Fruit fly (Drosophila melanogaster): ENCODE results near the gene Nepl17.

Nepl17 gene

DNA sequence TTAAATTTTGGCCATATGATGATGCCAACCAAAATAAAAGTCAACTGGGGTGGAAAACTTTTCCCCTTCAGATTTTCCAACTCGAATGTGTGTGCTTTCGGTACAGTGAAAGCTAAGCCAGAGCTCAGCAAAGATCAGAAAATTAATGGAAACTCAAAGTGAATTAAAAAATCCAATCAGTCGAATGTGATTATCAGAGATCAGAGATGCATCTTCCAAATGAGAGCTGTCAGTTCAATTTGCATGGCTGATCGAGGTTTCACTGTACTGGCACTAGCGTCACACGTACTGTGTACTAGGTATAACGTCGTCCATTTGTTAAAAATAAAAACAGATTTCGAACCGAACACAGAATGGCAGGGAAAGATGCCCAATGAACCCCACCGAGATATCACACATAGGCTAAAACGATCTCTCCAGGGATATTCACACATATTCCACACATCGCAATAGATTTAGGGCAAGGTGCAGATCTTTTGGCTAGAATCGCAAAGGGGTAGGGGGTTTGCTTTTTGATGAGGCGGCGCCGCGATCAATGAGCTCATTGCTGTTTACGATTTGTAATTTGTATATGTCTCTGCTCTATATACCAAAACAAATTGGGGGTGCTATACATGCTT lies 32.2 kb downstream of the Nepl17 start (continued):
- TF ChIP-seq CG11504 (tag; optimal IDR thresholded peaks at IDR 0.05), result peak; percentile 67
- peak; percentile 38 for TF ChIP-seq shn (GFP tag; optimal IDR thresholded peaks at IDR 0.05)
- no peak for TF ChIP-seq CG4282 (GFP tag; optimal IDR thresholded peaks at IDR 0.05)
- TF ChIP-seq Elba2 (GFP tag; optimal IDR thresholded peaks at IDR 0.05), result no peak
- TF ChIP-seq CG9817 (tag; optimal IDR thresholded peaks at IDR 0.05), result peak; percentile 82
- peak; percentile 88 for TF ChIP-seq CG34422 (GFP tag; IDR thresholded peaks at IDR 0.05)
- TF ChIP-seq zf30C (GFP tag; optimal IDR thresholded peaks at IDR 0.05), result no peak
- no peak for TF ChIP-seq Sry-β (GFP tag; optimal IDR thresholded peaks at IDR 0.05)
- peak; percentile 60 for TF ChIP-seq CG12071 (GFP tag; optimal IDR thresholded peaks at IDR 0.05)
- TF ChIP-seq CG11696 (GFP tag; IDR thresholded peaks at IDR 0.05), result 0 out of 2 replicates have a peak, but pooled peaks have one; percentile 30
- TF ChIP-seq Sin3A (optimal IDR thresholded peaks at IDR 0.05), result no peak
- peak; percentile 92 for TF ChIP-seq NFAT (GFP tag; IDR thresholded peaks at IDR 0.05)
- TF ChIP-seq hbn (GFP tag; IDR thresholded peaks at IDR 0.05; ENCODE audit: partially characterized antibody), result no peak
- peak; percentile 84 for TF ChIP-seq Dbx (GFP tag; IDR thresholded peaks at IDR 0.05)
- no peak for TF ChIP-seq z (GFP tag; IDR thresholded peaks at IDR 0.05)
- peak; percentile 46 for TF ChIP-seq CG6813 (GFP tag; optimal IDR thresholded peaks at IDR 0.05)
- TF ChIP-seq salm (tag; optimal IDR thresholded peaks at IDR 0.05), result peak; percentile 33
- TF ChIP-seq CG17612 (GFP tag; IDR thresholded peaks at IDR 0.05), result peak; percentile 68
- TF ChIP-seq CG1602 (GFP tag; optimal IDR thresholded peaks at IDR 0.05), result peak; percentile 41
- no peak for TF ChIP-seq CG14965 (GFP tag; optimal IDR thresholded peaks at IDR 0.05; ENCODE audit: borderline replicate concordance)
- peak; percentile 18 for TF ChIP-seq Nf-YB (GFP tag; optimal IDR thresholded peaks at IDR 0.05)
- peak; percentile 91 for TF ChIP-seq CG11456 (GFP tag; IDR thresholded peaks at IDR 0.05)
- 0 out of 2 replicates have a peak, but pooled peaks have one; percentile 37 for TF ChIP-seq Lim3 (GFP tag; IDR thresholded peaks at IDR 0.05)
- peak; percentile 31 for TF ChIP-seq CG7556 (GFP tag; optimal IDR thresholded peaks at IDR 0.05)
- TF ChIP-seq B-H1 (GFP tag; IDR thresholded peaks at IDR 0.05), result peak; percentile 67; the same call in 2 of the 3 replicates
- TF ChIP-seq nerfin-1 (tag; optimal IDR thresholded peaks at IDR 0.05), result no peak
- peak; percentile 55 for TF ChIP-seq NK7.1 (GFP tag; optimal IDR thresholded peaks at IDR 0.05)
- TF ChIP-seq CG2120 (GFP tag; optimal IDR thresholded peaks at IDR 0.05), result peak; percentile 88
- peak; percentile 17 for TF ChIP-seq Hand (GFP tag; optimal IDR thresholded peaks at IDR 0.05)
- no peak for TF ChIP-seq CG13894 (tag; optimal IDR thresholded peaks at IDR 0.05)
- peak; percentile 76; the same call in 2 of the 3 replicates for TF ChIP-seq C15 (GFP tag; IDR thresholded peaks at IDR 0.05)
- TF ChIP-seq BEAF-32 (GFP tag; optimal IDR thresholded peaks at IDR 0.05), result no peak
- TF ChIP-seq B-H2 (GFP tag; optimal IDR thresholded peaks at IDR 0.05), result peak; percentile 64
- peak; percentile 64 for TF ChIP-seq CG8388 (GFP tag; optimal IDR thresholded peaks at IDR 0.05)
- peak; percentile 68 for TF ChIP-seq CG7372 (GFP tag; IDR thresholded peaks at IDR 0.05)
- TF ChIP-seq CG16863 (GFP tag; optimal IDR thresholded peaks at IDR 0.05), result peak; percentile 66
- TF ChIP-seq CG8924 (tag; optimal IDR thresholded peaks at IDR 0.05), result peak; percentile 58
- peak; percentile 69 for TF ChIP-seq Camta (GFP tag; optimal IDR thresholded peaks at IDR 0.05)
- TF ChIP-seq CG11560 (tag; IDR thresholded peaks at IDR 0.05), result peak; percentile 68
- TF ChIP-seq CG2875 (GFP tag; optimal IDR thresholded peaks at IDR 0.05), result peak; percentile 30
- peak; percentile 47 for TF ChIP-seq Usf (GFP tag; optimal IDR thresholded peaks at IDR 0.05)
- TF ChIP-seq hkb (optimal IDR thresholded peaks at IDR 0.05), result no peak
- TF ChIP-seq hkb (GFP tag; IDR thresholded peaks at IDR 0.05), result peak; percentile 78
- TF ChIP-seq mld (GFP tag; IDR thresholded peaks at IDR 0.05; ENCODE audit: partially characterized antibody), result no peak
- TF ChIP-seq CG31365 (tag; optimal IDR thresholded peaks at IDR 0.05), result peak; percentile 51
- TF ChIP-seq CG12769 (tag; optimal IDR thresholded peaks at IDR 0.05), result peak; percentile 93
- peak; percentile 82 for TF ChIP-seq HLH54F (GFP tag; optimal IDR thresholded peaks at IDR 0.05)
- TF ChIP-seq Mad (GFP tag; optimal IDR thresholded peaks at IDR 0.05), result peak; percentile 58
- peak; percentile 12 for TF ChIP-seq HmgD (GFP tag; optimal IDR thresholded peaks at IDR 0.05)
- peak; percentile 65 for TF ChIP-seq CG12942 (GFP tag; optimal IDR thresholded peaks at IDR 0.05)
